Fruit fly (Drosophila melanogaster): ENCODE results near the gene sfl.

sfl gene

DNA sequence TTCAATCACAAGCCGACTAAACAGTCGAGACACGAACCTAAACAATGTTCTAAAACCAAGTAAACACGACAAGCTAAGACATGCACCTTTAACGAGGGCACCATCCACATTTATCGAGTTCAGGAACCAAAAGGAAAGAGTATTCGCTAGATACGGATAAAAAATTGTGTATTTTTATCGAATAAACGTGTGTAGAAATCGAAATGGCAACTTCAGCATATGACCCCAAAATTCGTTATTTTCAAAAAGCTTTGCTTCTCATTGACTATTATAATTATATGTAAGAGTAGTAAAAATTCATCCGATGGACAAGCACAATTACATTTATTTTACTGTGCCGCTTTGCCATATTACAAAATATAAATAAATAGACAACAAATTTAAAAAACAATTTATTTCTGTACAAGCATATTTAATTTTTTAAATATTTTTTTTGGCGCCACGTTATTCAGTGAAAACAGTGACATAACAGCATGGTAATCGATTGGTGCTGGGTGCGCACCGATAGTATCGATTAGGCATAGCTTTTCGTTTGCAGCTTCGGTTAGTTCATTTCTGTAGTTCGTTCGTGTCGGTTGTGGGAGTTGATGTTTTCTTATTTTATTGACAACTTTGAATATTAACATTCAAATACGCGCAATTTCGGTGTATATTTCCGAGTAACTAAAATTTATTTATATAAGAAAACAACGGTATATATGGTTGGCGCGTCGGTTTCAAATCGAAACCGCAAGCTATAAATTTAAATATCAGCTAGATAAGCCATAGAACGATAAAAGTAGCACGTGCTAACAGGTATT lies 54.9 kb downstream of the sfl start, which contains the start of gene MCU (continued):
- TF ChIP-seq CG16813 (GFP tag; IDR thresholded peaks at IDR 0.05; ENCODE audit: partially characterized antibody) (peak; percentile 88), CG10543 (GFP tag; optimal IDR thresholded peaks at IDR 0.05) (no peak), HmgZ (tag; optimal IDR thresholded peaks at IDR 0.05) (peak; percentile 57), vvl (GFP tag; IDR thresholded peaks at IDR 0.05) (peak; percentile 30; the same call in 1 of the 2 replicates), gem (tag; optimal IDR thresholded peaks at IDR 0.05) (peak; percentile 9), CG13287 (GFP tag; IDR thresholded peaks at IDR 0.05; ENCODE audit: partially characterized antibody) (peak; percentile 96), Lhr (GFP tag; optimal IDR thresholded peaks at IDR 0.05) (peak; percentile 90), eyg (GFP tag; optimal IDR thresholded peaks at IDR 0.05) (no peak), sob (GFP tag; IDR thresholded peaks at IDR 0.05) (peak; percentile 9; the same call in 1 of the 2 replicates), CG13624 (GFP tag; optimal IDR thresholded peaks at IDR 0.05) (no peak), ci (GFP tag; IDR thresholded peaks at IDR 0.05) (peak; percentile 40; the same call in 1 of the 3 replicates), fru (optimal IDR thresholded peaks at IDR 0.05) (no peak), cato (GFP tag; optimal IDR thresholded peaks at IDR 0.05; ENCODE audit: borderline replicate concordance) (no peak), CG12155 (GFP tag; optimal IDR thresholded peaks at IDR 0.05) (no peak), lilli (GFP tag; optimal IDR thresholded peaks at IDR 0.05) (peak; percentile 55), CG33213 (GFP tag; optimal IDR thresholded peaks at IDR 0.05) (peak; percentile 58), bbx (GFP tag; IDR thresholded peaks at IDR 0.05; ENCODE audit: partially characterized antibody) (peak; percentile 98), mld (GFP tag; IDR thresholded peaks at IDR 0.05; ENCODE audit: partially characterized antibody) (peak; percentile 96), hb (GFP tag; IDR thresholded peaks at IDR 0.05; ENCODE audit: partially characterized antibody) (peak; percentile 94), CG42726 (GFP tag; IDR thresholded peaks at IDR 0.05; ENCODE audit: partially characterized antibody) (peak; percentile 95), scrt (GFP tag; optimal IDR thresholded peaks at IDR 0.05) (peak; percentile 17), row (GFP tag; IDR thresholded peaks at IDR 0.05) (peak; percentile 40; the same call in 1 of the 3 replicates), HLH3B (GFP tag; IDR thresholded peaks at IDR 0.05) (no peak), CTCF (GFP tag; optimal IDR thresholded peaks at IDR 0.05) (peak; percentile 85), nmo (GFP tag; optimal IDR thresholded peaks at IDR 0.05) (peak; percentile 25), CG10462 (GFP tag; optimal IDR thresholded peaks at IDR 0.05) (no peak), BEAF-32 (GFP tag; optimal IDR thresholded peaks at IDR 0.05) (peak; percentile 94)

DNA sequence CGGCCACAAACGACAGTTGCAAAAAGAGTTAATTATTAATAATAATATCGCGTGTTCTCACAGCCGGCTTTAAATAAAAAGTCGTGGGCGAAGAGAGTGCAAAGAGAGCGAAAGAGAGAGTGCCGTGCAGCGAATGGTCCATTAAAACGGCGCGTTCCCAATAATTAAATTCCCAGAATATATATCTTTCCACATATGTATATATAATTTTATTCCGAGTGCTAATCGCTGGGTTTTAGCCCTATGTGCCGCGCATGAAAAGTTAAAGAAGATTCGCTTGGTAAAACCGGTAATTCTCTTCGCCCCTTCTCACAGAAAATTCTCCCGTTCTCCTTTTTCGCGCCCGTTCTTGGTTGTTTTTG lies 55.5 kb downstream of the sfl start:
- TF ChIP-seq sim (GFP tag; IDR thresholded peaks at IDR 0.05) = no peak
- TF ChIP-seq pum (GFP tag; optimal IDR thresholded peaks at IDR 0.05) = no peak
- TF ChIP-seq fru (optimal IDR thresholded peaks at IDR 0.05) = no peak
- TF ChIP-seq ap (GFP tag; IDR thresholded peaks at IDR 0.05) = no peak
- TF ChIP-seq cwo (GFP tag; optimal IDR thresholded peaks at IDR 0.05) = peak; percentile 42
- TF ChIP-seq seq (GFP tag; IDR thresholded peaks at IDR 0.05) = no peak
- TF ChIP-seq pita (GFP tag; optimal IDR thresholded peaks at IDR 0.05) = no peak
- TF ChIP-seq CoRest (tag; optimal IDR thresholded peaks at IDR 0.05) = no peak
- no peak for TF ChIP-seq CG42726 (GFP tag; IDR thresholded peaks at IDR 0.05; ENCODE audit: partially characterized antibody)
- no peak for TF ChIP-seq CG11085 (GFP tag; IDR thresholded peaks at IDR 0.05)
- no peak for TF ChIP-seq Hand (GFP tag; optimal IDR thresholded peaks at IDR 0.05)
- TF ChIP-seq fd96Cb (tag; optimal IDR thresholded peaks at IDR 0.05) = no peak
- no peak for TF ChIP-seq CG12391 (tag; optimal IDR thresholded peaks at IDR 0.05)
- TF ChIP-seq CG8281 (tag; optimal IDR thresholded peaks at IDR 0.05) = no peak
- TF ChIP-seq CG30431 (GFP tag; optimal IDR thresholded peaks at IDR 0.05) = no peak
- no peak for TF ChIP-seq CG13424 (tag; optimal IDR thresholded peaks at IDR 0.05)
- no peak for TF ChIP-seq dmrt99B (tag; optimal IDR thresholded peaks at IDR 0.05)
- no peak for TF ChIP-seq ab (GFP tag; optimal IDR thresholded peaks at IDR 0.05)
- TF ChIP-seq dysf (GFP tag; IDR thresholded peaks at IDR 0.05) = no peak
- no peak for TF ChIP-seq oc (tag; optimal IDR thresholded peaks at IDR 0.05)
- peak; percentile 95 for TF ChIP-seq CG13894 (tag; optimal IDR thresholded peaks at IDR 0.05)
- no peak for TF ChIP-seq ERR (GFP tag; optimal IDR thresholded peaks at IDR 0.05)
- TF ChIP-seq HLH3B (GFP tag; IDR thresholded peaks at IDR 0.05) = no peak
- no peak for TF ChIP-seq mld (GFP tag; IDR thresholded peaks at IDR 0.05; ENCODE audit: partially characterized antibody)
- TF ChIP-seq Atf-2 (GFP tag; optimal IDR thresholded peaks at IDR 0.05) = no peak
- TF ChIP-seq Trl (optimal IDR thresholded peaks at IDR 0.05) = peak; percentile 68
- no peak for TF ChIP-seq Trl (GFP tag; optimal IDR thresholded peaks at IDR 0.05)
